Fruit fly (Drosophila melanogaster) whole organism, embryonic: ENCODE data around the gene CG14252.

Experiments
- BEAF-32 ChIP-seq: fragments of 200-800 bp; sonication (Bioruptor generic); optimal IDR thresholded peaks from 3 replicates; lab custom pipeline; 2017; ENCODE audit warnings: missing biosample characterization, missing genetic modification characterization, mild to moderate bottlenecking, moderate library complexity, missing genetic modification reagents
- CG10267 ChIP-seq: fragments of 200-800 bp; sonication (Bioruptor generic); optimal IDR thresholded peaks from 2 replicates; lab custom pipeline; 2018; ENCODE audit warnings: missing biosample characterization, mild to moderate bottlenecking, missing genetic modification characterization, moderate library complexity
- CG10462 ChIP-seq: fragments of 200-800 bp; sonication (Bioruptor generic); optimal IDR thresholded peaks from 2 replicates; lab custom pipeline; 2016; ENCODE audit warnings: missing biosample characterization, missing genetic modification characterization
- CG10979 ChIP-seq: fragments of 200-800 bp; sonication (Bioruptor generic); optimal IDR thresholded peaks from 2 replicates; lab custom pipeline; 2018; ENCODE audit warnings: missing biosample characterization, mild to moderate bottlenecking, missing genetic modification characterization, moderate library complexity
- CG11398 ChIP-seq: fragments of 200-800 bp; sonication (Bioruptor generic); optimal IDR thresholded peaks from 2 replicates; lab custom pipeline; 2016; ENCODE audit warnings: missing biosample characterization, missing genetic modification characterization
- CG11504 ChIP-seq: fragments of 200-800 bp; sonication (Bioruptor generic); optimal IDR thresholded peaks from 3 replicates; lab custom pipeline; 2019; ENCODE audit warnings: missing biosample characterization, mild to moderate bottlenecking, missing genetic modification characterization, moderate library complexity
- CG13296 ChIP-seq: fragments of 200-800 bp; sonication (Bioruptor generic); optimal IDR thresholded peaks from 3 replicates; lab custom pipeline; 2018; ENCODE audit warnings: missing biosample characterization, mild to moderate bottlenecking, missing genetic modification characterization
- CG15479 ChIP-seq: fragments of 200-800 bp; sonication (Bioruptor generic); optimal IDR thresholded peaks from 3 replicates; lab custom pipeline; 2019; ENCODE audit warnings: missing biosample characterization, mild to moderate bottlenecking, missing genetic modification characterization, moderate library complexity
- CG17359 ChIP-seq: fragments of 200-800 bp; sonication (Bioruptor generic); optimal IDR thresholded peaks from 3 replicates; lab custom pipeline; 2018; ENCODE audit warnings: missing biosample characterization, mild to moderate bottlenecking, missing genetic modification characterization, moderate library complexity
- CG17612 ChIP-seq: fragments of 200-800 bp; sonication (Bioruptor generic); IDR thresholded peaks from 2 replicates; pipeline ENCODE4 v1.3.6; 2022; ENCODE audit warnings: missing biosample characterization, missing genetic modification characterization
- CG17912 ChIP-seq: fragments of 200-800 bp; sonication (Bioruptor generic); optimal IDR thresholded peaks from 2 replicates; lab custom pipeline; 2018; ENCODE audit warnings: missing biosample characterization, mild to moderate bottlenecking, missing genetic modification characterization
- CG2199 ChIP-seq: fragments of 200-800 bp; sonication (Bioruptor generic); IDR thresholded peaks from 3 replicates; pipeline ENCODE4 v1.3.6; 2022; ENCODE audit warnings: missing biosample characterization, missing genetic modification characterization
- CG3065 ChIP-seq: fragments of 200-800 bp; sonication (Bioruptor generic); optimal IDR thresholded peaks from 2 replicates; lab custom pipeline; 2016; ENCODE audit warnings: missing biosample characterization, missing genetic modification characterization
- CG4617 ChIP-seq: fragments of 200-800 bp; sonication (Bioruptor generic); optimal IDR thresholded peaks from 3 replicates; lab custom pipeline; 2016; ENCODE audit warnings: missing biosample characterization, missing genetic modification characterization, borderline replicate concordance
- CG7745 ChIP-seq: fragments of 200-800 bp; sonication (Bioruptor generic); optimal IDR thresholded peaks from 2 replicates; lab custom pipeline; 2018; ENCODE audit warnings: missing biosample characterization, mild to moderate bottlenecking, missing genetic modification characterization, moderate library complexity
- CG7987 ChIP-seq: fragments of 200-800 bp; sonication (Bioruptor generic); optimal IDR thresholded peaks from 2 replicates; lab custom pipeline; 2018; ENCODE audit warnings: missing biosample characterization, mild to moderate bottlenecking, missing genetic modification characterization, moderate library complexity
- CG8089 ChIP-seq: fragments of 200-800 bp; sonication (Bioruptor generic); optimal IDR thresholded peaks from 3 replicates; lab custom pipeline; 2016; ENCODE audit warnings: missing biosample characterization, missing genetic modification characterization
- CG8290 ChIP-seq, 3 experiments: fragments of 200-800 bp; sonication (Bioruptor generic); optimal IDR thresholded peaks; 2 replicates each; lab custom pipeline; 2016 to 2019; ENCODE audit warnings: missing biosample characterization in 3 of 3, missing genetic modification characterization in 3 of 3, mild to moderate bottlenecking in 2 of 3, moderate library complexity in 1 of 3
- CG9817 ChIP-seq: fragments of 200-800 bp; sonication (Bioruptor generic); optimal IDR thresholded peaks from 2 replicates; lab custom pipeline; 2018; ENCODE audit warnings: missing biosample characterization, mild to moderate bottlenecking, missing genetic modification characterization, moderate library complexity
- HLH3B ChIP-seq: fragments of 200-800 bp; sonication (Bioruptor generic); IDR thresholded peaks from 2 replicates; pipeline ENCODE4 v1.3.6; 2022; ENCODE audit warnings: missing biosample characterization, missing genetic modification characterization
- HmgZ ChIP-seq: fragments of 200-800 bp; sonication (Bioruptor generic); optimal IDR thresholded peaks from 2 replicates; lab custom pipeline; 2018; ENCODE audit warnings: missing biosample characterization, mild to moderate bottlenecking, missing genetic modification characterization
- Pdp1 ChIP-seq, 2 experiments: fragments of 200-800 bp; sonication (Bioruptor generic); optimal IDR thresholded peaks; 3 replicates each; lab custom pipeline; 2016; ENCODE audit warnings: missing biosample characterization in 2 of 2, missing genetic modification characterization in 2 of 2, mild to moderate bottlenecking in 1 of 2, moderate library complexity in 1 of 2
- Ravus ChIP-seq: fragments of 200-800 bp; sonication (Bioruptor generic); IDR thresholded peaks from 2 replicates; pipeline ENCODE4 v1.3.6; 2022; ENCODE audit warnings: missing biosample characterization, missing genetic modification characterization
- chinmo ChIP-seq: fragments of 200-800 bp; sonication (Bioruptor generic); IDR thresholded peaks from 4 replicates; pipeline ENCODE4 v1.3.6; 2022; ENCODE audit warnings: missing biosample characterization, missing genetic modification characterization; ENCODE audit not compliant: partially characterized antibody
- croc ChIP-seq: fragments of 200-800 bp; sonication (Bioruptor generic); conservative IDR thresholded peaks from 3 replicates; pipeline ENCODE4 v1.3.6; 2022; ENCODE audit warnings: missing biosample characterization, missing genetic modification characterization
- crp ChIP-seq, 2 experiments: fragments of 200-800 bp; sonication (Bioruptor generic); optimal IDR thresholded peaks; 2 replicates in 1 of 2; 3 replicates in 1 of 2; lab custom pipeline; 2017; ENCODE audit warnings: missing biosample characterization in 2 of 2, missing genetic modification characterization in 2 of 2, mild to moderate bottlenecking in 1 of 2, moderate library complexity in 1 of 2
- dati ChIP-seq: fragments of 200-800 bp; sonication (Bioruptor generic); IDR thresholded peaks from 2 replicates; pipeline ENCODE4 v1.3.6; 2022; ENCODE audit warnings: missing biosample characterization, missing genetic modification characterization
- dmrt11E ChIP-seq: fragments of 200-800 bp; sonication (Bioruptor generic); optimal IDR thresholded peaks from 3 replicates; lab custom pipeline; 2018; ENCODE audit warnings: missing biosample characterization, mild to moderate bottlenecking, missing genetic modification characterization, moderate library complexity
- gcm2 ChIP-seq: fragments of 200-800 bp; sonication (Bioruptor generic); optimal IDR thresholded peaks from 2 replicates; lab custom pipeline; 2016; ENCODE audit warnings: missing biosample characterization, missing genetic modification characterization
- grau ChIP-seq: fragments of 200-800 bp; optimal IDR thresholded peaks from 3 replicates; lab custom pipeline; 2019; ENCODE audit warnings: missing biosample characterization, mild to moderate bottlenecking, missing genetic modification characterization, moderate library complexity
- jigr1 ChIP-seq: fragments of 200-800 bp; sonication (Bioruptor generic); IDR thresholded peaks from 3 replicates; pipeline ENCODE4 v1.3.6; 2022; ENCODE audit warnings: missing biosample characterization, missing genetic modification characterization
- lab ChIP-seq: fragments of 200-800 bp; sonication (Bioruptor generic); optimal IDR thresholded peaks from 3 replicates; lab custom pipeline; 2017; ENCODE audit warnings: missing biosample characterization, missing genetic modification characterization, mild to moderate bottlenecking, moderate library complexity, missing genetic modification reagents
- lbe ChIP-seq: fragments of 200-800 bp; sonication (Bioruptor generic); optimal IDR thresholded peaks from 2 replicates; lab custom pipeline; 2016; ENCODE audit warnings: missing biosample characterization, mild to moderate bottlenecking, missing genetic modification characterization
- lmd ChIP-seq: fragments of 200-800 bp; sonication (Bioruptor generic); IDR thresholded peaks from 2 replicates; pipeline ENCODE4 v1.3.6; 2022; ENCODE audit warnings: missing biosample characterization, missing genetic modification characterization
- odd ChIP-seq: fragments of 200-800 bp; sonication (Bioruptor generic); optimal IDR thresholded peaks from 2 replicates; lab custom pipeline; 2017; ENCODE audit warnings: missing biosample characterization, mild to moderate bottlenecking, missing genetic modification characterization
- pfk ChIP-seq: fragments of 200-800 bp; sonication (Bioruptor generic); optimal IDR thresholded peaks from 2 replicates; lab custom pipeline; 2018; ENCODE audit warnings: missing biosample characterization, mild to moderate bottlenecking, missing genetic modification characterization, moderate library complexity
- pros ChIP-seq: fragments of 200-800 bp; sonication (Bioruptor generic); optimal IDR thresholded peaks from 3 replicates; lab custom pipeline; 2019; ENCODE audit warnings: missing biosample characterization, mild to moderate bottlenecking, missing genetic modification characterization, moderate library complexity
- psq ChIP-seq: fragments of 200-800 bp; sonication (Bioruptor generic); optimal IDR thresholded peaks from 2 replicates; lab custom pipeline; 2017; ENCODE audit warnings: missing biosample characterization, missing genetic modification characterization
- rib ChIP-seq: fragments of 200-800 bp; sonication (Bioruptor generic); IDR thresholded peaks from 2 replicates; pipeline ENCODE4 v1.3.6; 2022; ENCODE audit warnings: missing biosample characterization, missing genetic modification characterization
- sens ChIP-seq: fragments of 200-800 bp; sonication (Bioruptor generic); peaks from one replicate; lab custom pipeline; 2016; ENCODE audit warnings: missing biosample characterization, missing genetic modification characterization
- sim ChIP-seq: fragments of 200-800 bp; sonication (Bioruptor generic); IDR thresholded peaks from 2 replicates; pipeline ENCODE4 v1.3.6; 2022; ENCODE audit warnings: missing biosample characterization, missing genetic modification characterization
- sima ChIP-seq: fragments of 200-800 bp; sonication (Bioruptor generic); optimal IDR thresholded peaks from 2 replicates; lab custom pipeline; 2016; ENCODE audit warnings: missing biosample characterization, missing genetic modification characterization
- sqz ChIP-seq: fragments of 200-800 bp; sonication (Bioruptor generic); optimal IDR thresholded peaks from 3 replicates; lab custom pipeline; 2018; ENCODE audit warnings: missing biosample characterization, mild to moderate bottlenecking, missing genetic modification characterization
- trem ChIP-seq: fragments of 200-800 bp; optimal IDR thresholded peaks from 3 replicates; lab custom pipeline; 2019; ENCODE audit warnings: missing biosample characterization, mild to moderate bottlenecking, missing genetic modification characterization, moderate library complexity
- unc-4 ChIP-seq: fragments of 200-800 bp; sonication (Bioruptor generic); IDR thresholded peaks from 2 replicates; pipeline ENCODE4 v1.3.6; 2022; ENCODE audit warnings: missing biosample characterization, missing genetic modification characterization; ENCODE audit not compliant: partially characterized antibody
- z ChIP-seq: fragments of 200-800 bp; sonication (Bioruptor generic); IDR thresholded peaks from 3 replicates; pipeline ENCODE4 v1.3.6; 2022; ENCODE audit warnings: missing biosample characterization, missing genetic modification characterization
- zen ChIP-seq: fragments of 200-800 bp; sonication (Bioruptor generic); optimal IDR thresholded peaks from 3 replicates; lab custom pipeline; 2018; ENCODE audit warnings: missing biosample characterization, mild to moderate bottlenecking, missing genetic modification characterization, moderate library complexity
- zfh1 ChIP-seq: fragments of 200-800 bp; sonication (Bioruptor generic); IDR thresholded peaks from 3 replicates; pipeline ENCODE4 v1.3.6; 2022; ENCODE audit warnings: missing biosample characterization, missing genetic modification characterization
- zfh2 ChIP-seq: fragments of 200-800 bp; sonication (Bioruptor generic); optimal IDR thresholded peaks from 2 replicates; lab custom pipeline; 2016; ENCODE audit warnings: missing biosample characterization, missing genetic modification characterization

Gene CG14252

dm6 chr3R:26915463-26915925, 29.8 kb upstream of the CG14252 start, which contains the start of gene CG46339 (continued):
- TF ChIP-seq pfk, result peak; percentile 52
- TF ChIP-seq CG11504 (tag; lab: Kevin White, UChicago), result peak; percentile 63
- no peak for TF ChIP-seq jigr1 (GFP tag; lab: Robert Waterston, UW)
- TF ChIP-seq gcm2 (GFP tag; lab: Kevin White, UChicago), result no peak
- peak; percentile 92 for TF ChIP-seq lab (GFP tag; lab: Kevin White, UChicago)
- TF ChIP-seq CG8089 (GFP tag; lab: Kevin White, UChicago), result no peak
- TF ChIP-seq zfh2 (GFP tag; lab: Kevin White, UChicago), result no peak
- no peak for TF ChIP-seq CG7745 (tag; lab: Kevin White, UChicago)
- peak; percentile 36 for TF ChIP-seq lmd
- peak; percentile 45 for TF ChIP-seq sens
- TF ChIP-seq crp (GFP tag; optimal IDR thresholded peaks at IDR 0.05; lab: Kevin White, UChicago), result no peak
- no peak for TF ChIP-seq BEAF-32 (GFP tag; lab: Kevin White, UChicago)
- TF ChIP-seq CG11398 (GFP tag; lab: Kevin White, UChicago), result peak; percentile 18
- TF ChIP-seq CG10267 (tag; lab: Kevin White, UChicago), result peak; percentile 65
- no peak for TF ChIP-seq Ravus (GFP tag; lab: Robert Waterston, UW)
- TF ChIP-seq odd (GFP tag; lab: Kevin White, UChicago), result peak; percentile 81
- no peak for TF ChIP-seq psq (GFP tag; lab: Kevin White, UChicago)
- TF ChIP-seq dati (GFP tag; lab: Robert Waterston, UW), result no peak
- TF ChIP-seq sqz (GFP tag; lab: Kevin White, UChicago), result peak; percentile 65
- peak; percentile 85 for TF ChIP-seq HmgZ (tag; lab: Kevin White, UChicago)
- TF ChIP-seq CG17912 (GFP tag; lab: Kevin White, UChicago), result no peak
- TF ChIP-seq CG17612 (GFP tag; lab: Robert Waterston, UW), result no peak
- TF ChIP-seq CG13296, result peak; percentile 82
- peak; percentile 9 for TF ChIP-seq grau (tag; lab: Kevin White, UChicago)
- TF ChIP-seq CG8290 (GFP tag; optimal IDR thresholded peaks at IDR 0.05; lab: Kevin White, UChicago), result no peak
- peak in 1 of 2 experiments; percentile 87 for TF ChIP-seq CG8290 (tag; optimal IDR thresholded peaks at IDR 0.05; lab: Kevin White, UChicago)
- TF ChIP-seq sim, result 0 out of 2 replicates have a peak, but pooled peaks have one; percentile 41
- no peak for TF ChIP-seq pros (GFP tag; lab: Kevin White, UChicago)
- no peak for TF ChIP-seq CG9817 (tag; lab: Kevin White, UChicago)
- no peak for TF ChIP-seq CG15479 (GFP tag; lab: Kevin White, UChicago)
- no peak for TF ChIP-seq croc
- no peak for TF ChIP-seq sima (GFP tag; lab: Kevin White, UChicago)
- 0 out of 3 replicates have a peak, but pooled peaks have one; percentile 41 for TF ChIP-seq CG2199
- no peak for TF ChIP-seq zfh1 (GFP tag; lab: Robert Waterston, UW)
- peak; percentile 74 for TF ChIP-seq lbe (GFP tag; lab: Kevin White, UChicago)
- peak; percentile 70 for TF ChIP-seq CG10979 (tag; lab: Kevin White, UChicago)
- peak; percentile 59; the same call in 1 of the 2 replicates for TF ChIP-seq rib
- TF ChIP-seq trem (tag; lab: Kevin White, UChicago), result peak; percentile 44
- TF ChIP-seq zen (tag; lab: Kevin White, UChicago), result peak; percentile 18
- peak in 1 of 2 experiments; percentile 56 for TF ChIP-seq Pdp1 (GFP tag; optimal IDR thresholded peaks at IDR 0.05; lab: Kevin White, UChicago)
- peak; percentile 64 for TF ChIP-seq CG17359 (tag; lab: Kevin White, UChicago)
- TF ChIP-seq CG10462, result no peak
- TF ChIP-seq chinmo, result peak; percentile 91; the same call in 2 of the 4 replicates
- 0 out of 2 replicates have a peak, but pooled peaks have one; percentile 32 for TF ChIP-seq unc-4 (GFP tag; lab: Robert Waterston, UW)
- TF ChIP-seq HLH3B (GFP tag; lab: Robert Waterston, UW), result no peak
- TF ChIP-seq CG4617 (GFP tag; lab: Kevin White, UChicago), result no peak
- TF ChIP-seq CG7987, result peak; percentile 88
- TF ChIP-seq z (GFP tag; lab: Robert Waterston, UW), result no peak
- TF ChIP-seq dmrt11E (tag; lab: Kevin White, UChicago), result peak; percentile 18
- TF ChIP-seq CG3065 (GFP tag; lab: Kevin White, UChicago), result no peak
